Worm (Caenorhabditis elegans) whole organism, late embryonic: Measurements from ENCODE around the gene sdz-23.

Experiments used
- ceh-24 ChIP-seq: sonication (generic microtip); optimal IDR thresholded peaks from 2 replicates; lab custom pipeline; 2016; ENCODE audit warnings: mild to moderate bottlenecking, missing genetic modification characterization, missing compliant biosample characterization
- elt-2 ChIP-seq: sonication (generic microtip); optimal IDR thresholded peaks from 2 replicates; lab custom pipeline; 2016; ENCODE audit warnings: missing genetic modification reagents, missing genetic modification characterization, missing compliant biosample characterization
- elt-4 ChIP-seq: sonication (generic microtip); optimal IDR thresholded peaks from 2 replicates; lab custom pipeline; 2016; ENCODE audit warnings: missing genetic modification characterization, missing compliant biosample characterization
- fkh-10 ChIP-seq: fragments of 150-350 bp; optimal IDR thresholded peaks from 2 replicates; lab custom pipeline; 2014; ENCODE audit warnings: missing biosample characterization, missing genetic modification reagents, missing genetic modification characterization
- hlh-13 ChIP-seq: fragments of 200-800 bp; sonication (Bioruptor generic); optimal IDR thresholded peaks from 2 replicates; lab custom pipeline; 2018; ENCODE audit warnings: mild to moderate bottlenecking, missing genetic modification characterization, missing compliant biosample characterization
- lin-11 ChIP-seq: fragments of 200-800 bp; sonication (Bioruptor generic); optimal IDR thresholded peaks from 2 replicates; lab custom pipeline; 2018; ENCODE audit warnings: mild to moderate bottlenecking, missing genetic modification characterization, missing compliant biosample characterization
- madf-2 ChIP-seq: sonication (generic microtip); optimal IDR thresholded peaks from 2 replicates; lab custom pipeline; 2017; ENCODE audit warnings: missing genetic modification characterization, missing compliant biosample characterization
- nhr-232 ChIP-seq: sonication (generic microtip); optimal IDR thresholded peaks from 2 replicates; lab custom pipeline; 2016; ENCODE audit warnings: missing genetic modification characterization, missing compliant biosample characterization
- npax-4 ChIP-seq: sonication (generic microtip); optimal IDR thresholded peaks from 2 replicates; lab custom pipeline; 2016; ENCODE audit warnings: missing genetic modification characterization, missing compliant biosample characterization
- pat-9 ChIP-seq: fragments of 200-800 bp; sonication (Bioruptor generic); optimal IDR thresholded peaks from 2 replicates; lab custom pipeline; 2018; ENCODE audit warnings: mild to moderate bottlenecking, missing genetic modification characterization, moderate library complexity, missing compliant biosample characterization
- pax-1 ChIP-seq: fragments of 150-350 bp; optimal IDR thresholded peaks from 2 replicates; lab custom pipeline; 2014; ENCODE audit warnings: missing biosample characterization, missing genetic modification characterization
- pha-2 ChIP-seq: sonication (generic microtip); optimal IDR thresholded peaks from 2 replicates; lab custom pipeline; 2017; ENCODE audit warnings: mild to moderate bottlenecking, missing genetic modification characterization, missing compliant biosample characterization
- pha-4 ChIP-seq: fragments of 150-350 bp; optimal IDR thresholded peaks from 2 replicates; lab custom pipeline; 2018; ENCODE audit warnings: missing biosample characterization, missing genetic modification reagents, missing genetic modification characterization
- ref-2 ChIP-seq: sonication (generic microtip); optimal IDR thresholded peaks from 2 replicates; lab custom pipeline; 2016; ENCODE audit warnings: missing genetic modification characterization, missing compliant biosample characterization
- rnt-1 ChIP-seq: sonication (generic microtip); optimal IDR thresholded peaks from 2 replicates; lab custom pipeline; 2016; ENCODE audit warnings: missing genetic modification characterization, missing compliant biosample characterization

Gene sdz-23

ce11 chrV:8144515-8144914, 45.1 kb downstream of the sdz-23 start:
- TF ChIP-seq pha-4, result no peak
- no peak for TF ChIP-seq ceh-24
- no peak for TF ChIP-seq pat-9
- TF ChIP-seq elt-2 (tag; lab: Kevin White, UChicago), result no peak
- no peak for TF ChIP-seq lin-11
- TF ChIP-seq nhr-232 (tag; lab: Kevin White, UChicago), result no peak
- TF ChIP-seq elt-4 (tag; lab: Kevin White, UChicago), result no peak
- TF ChIP-seq pha-2 (tag; lab: Kevin White, UChicago), result no peak
- no peak for TF ChIP-seq rnt-1
- no peak for TF ChIP-seq fkh-10 (GFP tag; lab: Kevin White, UChicago)
- no peak for TF ChIP-seq npax-4 (tag; lab: Kevin White, UChicago)
- TF ChIP-seq pax-1 (tag; lab: Kevin White, UChicago), result no peak
- no peak for TF ChIP-seq hlh-13 (GFP tag; lab: Kevin White, UChicago)
- TF ChIP-seq madf-2 (tag; lab: Kevin White, UChicago), result no peak
- TF ChIP-seq, all 69 proteins: peak for 0

DNA sequence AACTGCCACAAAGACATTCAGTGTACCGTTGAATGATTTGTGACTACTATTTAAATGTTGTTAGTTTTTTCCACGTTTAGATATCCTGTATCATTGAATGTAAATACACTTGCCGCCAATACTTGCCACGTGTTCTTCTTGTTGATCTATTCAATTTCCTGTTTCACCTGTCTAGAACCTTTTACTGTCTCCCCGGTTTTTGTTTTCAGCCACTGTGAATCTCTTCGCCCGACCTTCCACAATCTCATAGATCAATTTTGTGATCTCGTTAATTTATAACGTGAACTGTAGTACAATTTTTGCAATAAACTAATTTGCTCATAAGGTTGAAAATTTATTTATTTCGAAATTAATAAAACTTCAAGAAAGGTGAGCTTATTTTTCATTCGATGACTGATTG, 45.9 kb downstream of the sdz-23 start, which contains the start of gene D1014.13:
D1014.13 (plus strand) TSS at position 301 of the 400 bp plus-strand sequence.
- no peak for TF ChIP-seq ref-2 (tag; lab: Kevin White, UChicago)
- TF ChIP-seq, all 69 proteins: peak for 0
